Worm (Caenorhabditis elegans): ENCODE measurements around the gene R10E4.1.

- TF ChIP-seq dao-5 (tag; optimal IDR thresholded peaks at IDR 0.05) (no peak), W03F9.2 (tag; optimal IDR thresholded peaks at IDR 0.05) (no peak)
Measured at ce11 chrIII:4283175-4283574, 13.6 kb downstream of the R10E4.1 start.
